Fruit fly (Drosophila melanogaster) whole organism, adult: Measurements from ENCODE around the gene CG32668.

Source experiments
- CG11617 ChIP-seq: fragments of 200-800 bp; sonication (Bioruptor generic); optimal IDR thresholded peaks from 2 replicates; lab custom pipeline; 2017; ENCODE audit warnings: mild to moderate bottlenecking, missing biosample characterization, missing genetic modification reagents, missing genetic modification characterization
- CG12768 ChIP-seq: fragments of 200-800 bp; sonication (Bioruptor generic); optimal IDR thresholded peaks from 2 replicates; lab custom pipeline; 2017; ENCODE audit warnings: missing biosample characterization, missing genetic modification characterization, mild to moderate bottlenecking, moderate library complexity, missing genetic modification reagents
- CG14711 ChIP-seq: fragments of 200-800 bp; sonication (Bioruptor generic); optimal IDR thresholded peaks from 2 replicates; lab custom pipeline; 2018; ENCODE audit warnings: missing biosample characterization, mild to moderate bottlenecking, missing genetic modification characterization, moderate library complexity
- CG5204 ChIP-seq: fragments of 200-800 bp; sonication (Bioruptor generic); optimal IDR thresholded peaks from 2 replicates; lab custom pipeline; 2016; ENCODE audit warnings: missing biosample characterization, missing genetic modification characterization
- CG7045 ChIP-seq: fragments of 200-800 bp; sonication (Bioruptor generic); optimal IDR thresholded peaks from 2 replicates; lab custom pipeline; 2017; ENCODE audit warnings: missing biosample characterization, mild to moderate bottlenecking, missing genetic modification characterization
- CG7101 ChIP-seq: fragments of 200-800 bp; sonication (Bioruptor generic); optimal IDR thresholded peaks from 2 replicates; lab custom pipeline; 2018; ENCODE audit warnings: missing biosample characterization, mild to moderate bottlenecking, missing genetic modification characterization, moderate library complexity
- Clk ChIP-seq: fragments of 200-800 bp; sonication (Bioruptor generic); optimal IDR thresholded peaks from 2 replicates; lab custom pipeline; 2017; ENCODE audit warnings: missing biosample characterization, missing genetic modification characterization
- Crg-1 ChIP-seq: fragments of 200-800 bp; sonication (Bioruptor generic); optimal IDR thresholded peaks from 2 replicates; lab custom pipeline; 2016; ENCODE audit warnings: missing biosample characterization, missing genetic modification characterization
- bab1 ChIP-seq: fragments of 200-800 bp; sonication (Bioruptor generic); optimal IDR thresholded peaks from 3 replicates; lab custom pipeline; 2019; ENCODE audit warnings: missing biosample characterization, mild to moderate bottlenecking, missing genetic modification characterization, moderate library complexity
- cic ChIP-seq: fragments of 200-800 bp; sonication (Bioruptor generic); optimal IDR thresholded peaks from 2 replicates; lab custom pipeline; 2017; ENCODE audit warnings: missing biosample characterization, mild to moderate bottlenecking, missing genetic modification characterization, moderate library complexity
- kay ChIP-seq: fragments of 200-800 bp; sonication (Bioruptor generic); peaks from one replicate; lab custom pipeline; 2016; ENCODE audit warnings: missing biosample characterization, missing genetic modification characterization, borderline replicate concordance
- pad ChIP-seq: fragments of 200-800 bp; sonication (Bioruptor generic); optimal IDR thresholded peaks from 3 replicates; lab custom pipeline; 2017; ENCODE audit warnings: missing biosample characterization, missing genetic modification characterization, mild to moderate bottlenecking, moderate library complexity, missing genetic modification reagents

DNA sequence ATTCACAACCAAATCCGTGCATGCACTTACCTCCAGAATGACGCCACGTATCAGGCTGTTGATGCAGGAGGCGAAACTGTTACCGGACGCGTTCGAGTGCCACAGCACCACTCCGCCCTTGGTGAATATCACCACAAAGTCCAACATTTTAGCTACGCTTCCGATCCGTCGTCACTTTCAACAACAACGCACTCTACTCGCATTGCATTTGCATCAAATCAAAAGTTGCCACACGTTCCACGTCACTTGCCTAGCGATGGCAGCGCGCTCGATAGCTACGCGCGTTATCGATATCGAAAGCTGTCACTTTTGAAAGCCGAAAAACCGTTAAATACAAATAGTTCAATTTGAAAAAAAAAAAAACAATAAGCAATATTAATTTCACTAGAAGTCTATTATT, 30.7 kb downstream of the CG32668 start, which contains the start of gene SrpRalpha:
- TF ChIP-seq Crg-1 (GFP tag; lab: Kevin White, UChicago): no peak
- TF ChIP-seq kay (GFP tag; lab: Kevin White, UChicago): no peak
- peak; percentile 9 for TF ChIP-seq bab1 (GFP tag; lab: Kevin White, UChicago)
- TF ChIP-seq CG7101 (tag; lab: Kevin White, UChicago): no peak
- no peak for TF ChIP-seq CG5204 (GFP tag; lab: Kevin White, UChicago)
- no peak for TF ChIP-seq CG14711 (tag; lab: Kevin White, UChicago)
- TF ChIP-seq CG7045: no peak
- TF ChIP-seq CG11617 (GFP tag; lab: Kevin White, UChicago): no peak
- TF ChIP-seq Clk (GFP tag; lab: Kevin White, UChicago): no peak
- no peak for TF ChIP-seq CG12768 (GFP tag; lab: Kevin White, UChicago)
- no peak for TF ChIP-seq cic (GFP tag; lab: Kevin White, UChicago)
- TF ChIP-seq pad (GFP tag; lab: Kevin White, UChicago): no peak
